Fruit fly (Drosophila melanogaster): ENCODE measurements around the gene Jon25Bii.

DNA sequence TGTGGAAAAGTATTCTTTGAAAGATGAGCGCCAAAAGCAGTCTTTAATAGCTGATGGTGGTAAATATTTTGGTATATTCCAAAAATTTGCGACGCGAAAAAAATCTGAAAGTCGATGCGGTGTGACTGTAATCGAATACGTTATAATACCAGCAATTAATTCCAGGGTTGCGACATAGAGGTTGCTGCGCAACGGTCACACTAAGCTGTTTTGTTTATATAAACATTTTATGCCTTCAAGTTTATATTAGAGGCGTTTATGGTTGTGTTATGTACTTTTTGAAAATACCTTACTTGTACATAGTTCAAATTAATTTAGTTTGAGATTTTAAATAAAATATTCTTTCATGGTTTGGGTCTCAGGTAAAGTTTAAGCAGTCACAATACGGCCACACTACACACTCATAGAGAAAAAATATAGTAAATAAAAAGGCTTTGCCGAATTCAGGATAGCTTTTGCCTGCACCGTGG lies 18.4 kb upstream of the Jon25Bii start, which contains the start of gene CG14043:
- TF ChIP-seq usp (GFP tag; optimal IDR thresholded peaks at IDR 0.05) = no peak
- no peak for TF ChIP-seq psq (optimal IDR thresholded peaks at IDR 0.05)
- no peak for TF ChIP-seq CG8478 (optimal IDR thresholded peaks at IDR 0.05)
- TF ChIP-seq pan (optimal IDR thresholded peaks at IDR 0.05) = no peak

Measured in whole organism.